Worm (Caenorhabditis elegans) whole organism, L3 larva: ENCODE measurements around the gene csn-5.
A peak's percentile ranks its signal among the peaks of the same experiment; 100 is the strongest.

Source experiments
- ZK546.5 ChIP-seq: sonication (generic microtip); optimal IDR thresholded peaks from 2 replicates; lab custom pipeline; 2017; ENCODE audit warnings: missing biosample characterization, missing genetic modification characterization
- ceh-28 ChIP-seq: fragments of 150-350 bp; optimal IDR thresholded peaks from 2 replicates; lab custom pipeline; 2014; ENCODE audit warnings: missing biosample characterization, missing genetic modification reagents, missing genetic modification characterization
- ceh-82 ChIP-seq: fragments of 150-350 bp; optimal IDR thresholded peaks from 2 replicates; lab custom pipeline; 2014; ENCODE audit warnings: missing biosample characterization, missing genetic modification characterization
- daf-12 ChIP-seq: fragments of 150-350 bp; optimal IDR thresholded peaks from 2 replicates; lab custom pipeline; 2014; ENCODE audit warnings: missing biosample characterization, missing genetic modification reagents, missing genetic modification characterization
- egl-27 ChIP-seq: sonication (generic microtip); optimal IDR thresholded peaks from 4 replicates; lab custom pipeline; 2017; ENCODE audit warnings: missing biosample characterization, missing genetic modification reagents, missing genetic modification characterization
- elt-2 ChIP-seq: sonication (generic microtip); optimal IDR thresholded peaks from 2 replicates; lab custom pipeline; 2016; ENCODE audit warnings: missing genetic modification reagents, mild to moderate bottlenecking, missing genetic modification characterization, missing compliant biosample characterization
- elt-3 ChIP-seq, 3 experiments: fragments of 150-350 bp in 1 of 3; sonication (generic microtip) in 2 of 3; optimal IDR thresholded peaks; 2 replicates in 2 of 3; 4 replicates in 1 of 3; lab custom pipeline; 2014 to 2017; ENCODE audit warnings: missing biosample characterization in 3 of 3, missing genetic modification characterization in 3 of 3
- eor-1 ChIP-seq, 2 experiments: fragments of 150-350 bp; optimal IDR thresholded peaks; 2 replicates each; lab custom pipeline; 2014 to 2018; ENCODE audit warnings: missing biosample characterization in 2 of 2, missing genetic modification characterization in 2 of 2
- fkh-2 ChIP-seq: fragments of 150-350 bp; optimal IDR thresholded peaks from 2 replicates; lab custom pipeline; 2014; ENCODE audit warnings: missing biosample characterization, missing genetic modification reagents, missing genetic modification characterization
- fos-1 ChIP-seq: fragments of 150-350 bp; optimal IDR thresholded peaks from 2 replicates; lab custom pipeline; 2014; ENCODE audit warnings: missing biosample characterization, missing genetic modification characterization
- hmg-11 ChIP-seq: sonication (generic microtip); optimal IDR thresholded peaks from 2 replicates; lab custom pipeline; 2016; ENCODE audit warnings: missing genetic modification characterization, missing compliant biosample characterization
- jun-1 ChIP-seq: fragments of 150-350 bp; optimal IDR thresholded peaks from 2 replicates; lab custom pipeline; 2014; ENCODE audit warnings: missing biosample characterization, missing genetic modification reagents, missing genetic modification characterization
- lin-15B ChIP-seq: fragments of 150-350 bp; optimal IDR thresholded peaks from 2 replicates; lab custom pipeline; 2014; ENCODE audit warnings: missing biosample characterization, missing genetic modification characterization
- lin-39 ChIP-seq: fragments of 150-350 bp; optimal IDR thresholded peaks from 2 replicates; lab custom pipeline; 2018; ENCODE audit warnings: missing biosample characterization, missing genetic modification reagents, missing genetic modification characterization
- mdl-1 ChIP-seq: fragments of 150-350 bp; optimal IDR thresholded peaks from 2 replicates; lab custom pipeline; 2014; ENCODE audit warnings: missing biosample characterization, missing genetic modification characterization
- mml-1 ChIP-seq: fragments of 150-350 bp; sonication (generic microtip); optimal IDR thresholded peaks from 3 replicates; lab custom pipeline; 2014; ENCODE audit warnings: missing biosample characterization, missing genetic modification characterization
- nfya-1 ChIP-seq: sonication (generic microtip); optimal IDR thresholded peaks from 2 replicates; lab custom pipeline; 2017; ENCODE audit warnings: missing genetic modification characterization, mild to moderate bottlenecking, missing compliant biosample characterization, antibody characterized with exemption, moderate library complexity; ENCODE audit not compliant: insufficient read depth
- nhr-11 ChIP-seq: fragments of 150-350 bp; optimal IDR thresholded peaks from 2 replicates; lab custom pipeline; 2014; ENCODE audit warnings: missing biosample characterization, missing genetic modification characterization
- nhr-237 ChIP-seq: fragments of 150-350 bp; optimal IDR thresholded peaks from 2 replicates; lab custom pipeline; 2014; ENCODE audit warnings: missing biosample characterization, missing genetic modification characterization
- nhr-28 ChIP-seq: fragments of 150-350 bp; optimal IDR thresholded peaks from 2 replicates; lab custom pipeline; 2014; ENCODE audit warnings: missing biosample characterization, missing genetic modification characterization
- nhr-67 ChIP-seq: fragments of 150-350 bp; optimal IDR thresholded peaks from 2 replicates; lab custom pipeline; 2014; ENCODE audit warnings: missing biosample characterization, missing genetic modification characterization
- nhr-76 ChIP-seq: fragments of 150-350 bp; sonication (generic microtip); optimal IDR thresholded peaks from 5 replicates; lab custom pipeline; 2014; ENCODE audit warnings: missing biosample characterization, missing genetic modification characterization
- nhr-77 ChIP-seq: fragments of 150-350 bp; optimal IDR thresholded peaks from 2 replicates; lab custom pipeline; 2014; ENCODE audit warnings: missing biosample characterization, missing genetic modification characterization
- pha-4 ChIP-seq: fragments of 150-350 bp; optimal IDR thresholded peaks from 2 replicates; lab custom pipeline; 2014; ENCODE audit warnings: missing biosample characterization, missing genetic modification reagents, missing genetic modification characterization
- pqm-1 ChIP-seq: fragments of 150-350 bp; optimal IDR thresholded peaks from 2 replicates; lab custom pipeline; 2017; ENCODE audit warnings: missing biosample characterization, missing genetic modification characterization, inconsistent platforms
- sea-2 ChIP-seq: fragments of 150-350 bp; sonication (generic microtip); optimal IDR thresholded peaks from 4 replicates; lab custom pipeline; 2014; ENCODE audit warnings: missing biosample characterization, missing genetic modification reagents, missing genetic modification characterization
- skn-1 ChIP-seq: fragments of 150-350 bp; optimal IDR thresholded peaks from 2 replicates; lab custom pipeline; 2014; ENCODE audit warnings: missing biosample characterization, missing genetic modification characterization
- snpc-4 ChIP-seq: fragments of 150-350 bp; optimal IDR thresholded peaks from 2 replicates; lab custom pipeline; 2014; ENCODE audit warnings: missing biosample characterization, missing genetic modification characterization
- tbx-2 ChIP-seq: sonication (generic microtip); optimal IDR thresholded peaks from 2 replicates; lab custom pipeline; 2016; ENCODE audit warnings: mild to moderate bottlenecking, missing genetic modification characterization, missing compliant biosample characterization
- unc-62 ChIP-seq: fragments of 150-350 bp; sonication (generic microtip); optimal IDR thresholded peaks from 4 replicates; lab custom pipeline; 2014; ENCODE audit warnings: missing biosample characterization, missing genetic modification reagents, missing genetic modification characterization
- zag-1 ChIP-seq: fragments of 150-350 bp; optimal IDR thresholded peaks from 2 replicates; lab custom pipeline; 2014; ENCODE audit warnings: missing biosample characterization, missing genetic modification characterization
- ztf-11 ChIP-seq: fragments of 150-350 bp; optimal IDR thresholded peaks from 2 replicates; lab custom pipeline; 2014; ENCODE audit warnings: missing biosample characterization, missing genetic modification characterization
- ztf-4 ChIP-seq: fragments of 150-350 bp; optimal IDR thresholded peaks from 2 replicates; lab custom pipeline; 2014; ENCODE audit warnings: missing biosample characterization, missing genetic modification characterization

The csn-5 gene

ce11 chrIV:5607343-5607742, 42.0 kb upstream of the csn-5 start (continued):
- TF ChIP-seq mml-1 (tag; lab: Kevin White, UChicago) = no peak
- no peak for TF ChIP-seq nhr-28 (tag; lab: Kevin White, UChicago)
- peak; percentile 87 for TF ChIP-seq egl-27 (tag; lab: Kevin White, UChicago)

DNA sequence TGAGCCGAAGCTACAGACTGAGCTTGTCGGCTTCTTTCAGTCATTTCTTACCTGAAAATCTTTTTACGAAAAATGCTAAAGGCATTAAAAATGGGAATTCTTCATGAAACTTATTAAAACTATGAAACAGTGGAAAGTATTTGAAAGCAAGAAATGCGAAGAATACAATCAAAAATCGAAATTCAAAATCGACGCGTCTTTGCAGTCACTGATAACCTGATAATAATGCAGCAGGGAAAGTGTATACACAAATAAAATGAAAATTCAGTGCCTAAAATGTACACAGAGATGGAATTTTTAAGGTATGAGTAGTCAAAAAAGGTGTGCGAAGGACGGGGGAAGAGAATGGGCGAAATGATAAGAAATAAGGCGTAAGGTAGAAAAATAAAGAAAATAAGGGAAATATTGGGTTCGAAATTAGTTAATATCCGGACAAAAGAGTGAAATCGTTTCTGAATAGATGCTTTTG, 34.7 kb upstream of the csn-5 start, which contains the start of gene C39H7.4:
Gene C39H7.4, minus strand, starts transcription at position 51 of the 469 bp plus-strand sequence.
- TF ChIP-seq nhr-76 (tag; lab: Kevin White, UChicago) (no peak), eor-1 (tag; optimal IDR thresholded peaks at IDR 0.05; lab: Kevin White, UChicago) (no peak), daf-12 (tag; lab: Kevin White, UChicago) (no peak), fkh-2 (tag; lab: Kevin White, UChicago) (no peak), hmg-11 (tag; lab: Kevin White, UChicago) (no peak), skn-1 (no peak), pha-4 (tag; lab: Kevin White, UChicago) (peak; percentile 79), nhr-28 (tag; lab: Kevin White, UChicago) (no peak), elt-3 (tag; optimal IDR thresholded peaks at IDR 0.05; lab: Kevin White, UChicago) (no peak), elt-2 (peak; percentile 73), nhr-237 (tag; lab: Kevin White, UChicago) (no peak), unc-62 (GFP tag; lab: Kevin White, UChicago) (no peak), nhr-77 (tag; lab: Kevin White, UChicago) (no peak), nhr-67 (tag; lab: Kevin White, UChicago) (no peak), pqm-1 (tag; lab: Kevin White, UChicago) (peak; percentile 82), sea-2 (GFP tag; lab: Kevin White, UChicago) (no peak)

ce11 chrIV:5619643-5620042, 29.7 kb upstream of the csn-5 start, which contains the start of gene srsx-16:
srsx-16 (minus strand) TSS chrIV:5619743.
- no peak for TF ChIP-seq unc-62 (GFP tag; lab: Kevin White, UChicago)
- TF ChIP-seq nhr-237 (tag; lab: Kevin White, UChicago) = no peak
- TF ChIP-seq pqm-1 (tag; lab: Kevin White, UChicago) = no peak
- no peak for TF ChIP-seq skn-1
- no peak for TF ChIP-seq ztf-11 (tag; lab: Kevin White, UChicago)
- TF ChIP-seq ceh-82 (tag; lab: Kevin White, UChicago) = no peak
- TF ChIP-seq zag-1 (tag; lab: Kevin White, UChicago) = no peak
- TF ChIP-seq elt-2 = no peak
- no peak for TF ChIP-seq snpc-4 (tag; lab: Kevin White, UChicago)
- no peak for TF ChIP-seq nhr-77 (tag; lab: Kevin White, UChicago)
- no peak for TF ChIP-seq sea-2 (GFP tag; lab: Kevin White, UChicago)
- TF ChIP-seq tbx-2 (tag; lab: Kevin White, UChicago) = no peak
- TF ChIP-seq eor-1 (tag; optimal IDR thresholded peaks at IDR 0.05; lab: Kevin White, UChicago) = no peak
- TF ChIP-seq lin-39 = no peak
- no peak for TF ChIP-seq nhr-28 (tag; lab: Kevin White, UChicago)
- no peak for TF ChIP-seq pha-4 (tag; lab: Kevin White, UChicago)
- TF ChIP-seq ZK546.5 (tag; lab: Kevin White, UChicago) = no peak

ce11 chrIV:5623718-5624117, 25.6 kb upstream of the csn-5 start, which contains the start of gene srsx-15:
srsx-15 (minus strand) TSS chrIV:5623818.
- TF ChIP-seq ztf-4 (tag; lab: Kevin White, UChicago) = no peak
- TF ChIP-seq ceh-28 (tag; lab: Kevin White, UChicago) = no peak
- TF ChIP-seq unc-62 (GFP tag; lab: Kevin White, UChicago) = no peak
- TF ChIP-seq fkh-2 (tag; lab: Kevin White, UChicago) = no peak
- no peak for TF ChIP-seq nhr-11 (tag; lab: Kevin White, UChicago)
- no peak for TF ChIP-seq nfya-1 (tag; lab: Kevin White, UChicago)
- no peak for TF ChIP-seq jun-1 (tag; lab: Kevin White, UChicago)
- no peak for TF ChIP-seq skn-1
- no peak for TF ChIP-seq mdl-1 (tag; lab: Kevin White, UChicago)
- TF ChIP-seq egl-27 (tag; lab: Kevin White, UChicago) = no peak

- no peak for TF ChIP-seq fos-1 (tag; lab: Kevin White, UChicago)
- no peak for TF ChIP-seq lin-15B
These were observed 22.3 kb upstream of the csn-5 start, which contains the start of gene srsx-14 for ce11 chrIV:5627056-5627455. srsx-14 (minus strand) TSS chrIV:5627156.
